Fruit fly (Drosophila melanogaster) whole organism, embryonic: ENCODE data around the gene Ctu2.
A peak's percentile ranks its signal among the peaks of the same experiment; 100 is the strongest.

Experiments used
- CG10209 ChIP-seq: fragments of 200-800 bp; sonication (Bioruptor generic); optimal IDR thresholded peaks from 3 replicates; lab custom pipeline; 2017; ENCODE audit warnings: missing biosample characterization, mild to moderate bottlenecking, missing genetic modification characterization, missing genetic modification reagents
- CG13287 ChIP-seq: fragments of 200-800 bp; sonication (Bioruptor generic); IDR thresholded peaks from 2 replicates; pipeline ENCODE4 v1.3.6; 2022; ENCODE audit warnings: missing biosample characterization, missing genetic modification characterization; ENCODE audit not compliant: partially characterized antibody
- cas ChIP-seq: fragments of 200-800 bp; sonication (Bioruptor generic); IDR thresholded peaks from 2 replicates; pipeline ENCODE4 v1.3.6; 2022; ENCODE audit warnings: missing biosample characterization, missing genetic modification characterization
- chif ChIP-seq, 2 experiments: fragments of 200-800 bp; sonication (Bioruptor generic); optimal IDR thresholded peaks; 3 replicates each; lab custom pipeline; 2016; ENCODE audit warnings: missing biosample characterization in 2 of 2, missing genetic modification characterization in 2 of 2
- fru ChIP-seq: fragments of >200 bp; optimal IDR thresholded peaks from 2 replicates; lab custom pipeline; 2017
- stwl ChIP-seq: fragments of 200-800 bp; sonication (Bioruptor generic); optimal IDR thresholded peaks from 3 replicates; lab custom pipeline; 2018; ENCODE audit warnings: missing biosample characterization, mild to moderate bottlenecking, missing genetic modification characterization, moderate library complexity

DNA sequence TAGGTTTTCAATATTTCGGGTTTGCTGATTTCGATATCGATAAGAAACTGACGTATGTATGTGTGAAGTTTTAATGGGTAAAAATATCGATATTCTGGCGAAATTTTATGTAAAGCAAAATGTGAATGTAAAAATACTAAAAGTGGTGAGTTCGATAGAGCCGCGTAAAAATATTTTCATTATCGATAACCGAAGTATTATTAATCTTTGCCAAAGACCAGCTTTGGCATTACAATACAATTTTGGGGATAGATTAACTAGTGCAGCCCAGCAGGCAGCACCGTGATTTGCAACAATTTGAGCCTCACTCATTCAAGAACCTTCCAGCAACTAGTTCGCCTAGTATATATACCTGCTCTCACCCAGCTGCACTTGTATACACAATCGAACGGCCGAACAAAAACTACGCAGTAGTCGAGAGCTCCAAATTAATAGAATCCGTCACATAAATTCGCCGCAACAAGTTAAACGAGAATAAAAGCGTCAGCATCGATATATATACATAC, 49.3 kb upstream of the Ctu2 start:
- TF ChIP-seq chif (GFP tag; optimal IDR thresholded peaks at IDR 0.05; lab: Kevin White, UChicago) (no peak), CG10209 (no peak), fru (lab: Kevin White, UChicago) (no peak), cas (GFP tag; lab: Robert Waterston, UW) (no peak), CG13287 (GFP tag; lab: Robert Waterston, UW) (peak; percentile 96), stwl (tag; lab: Kevin White, UChicago) (peak; percentile 96)
